Worm (Caenorhabditis elegans) whole organism, late embryonic: ENCODE results near the gene srx-76.

Source experiments
- ceh-2 ChIP-seq: sonication (generic microtip); optimal IDR thresholded peaks from 2 replicates; lab custom pipeline; 2016; ENCODE audit warnings: missing genotype, missing genetic modification characterization, missing compliant biosample characterization
- ceh-31 ChIP-seq: sonication (generic microtip); optimal IDR thresholded peaks from 2 replicates; lab custom pipeline; 2016; ENCODE audit warnings: missing genetic modification characterization, missing compliant biosample characterization
- hlh-6 ChIP-seq: sonication (generic microtip); optimal IDR thresholded peaks from 2 replicates; lab custom pipeline; 2016; ENCODE audit warnings: missing genotype, missing genetic modification characterization, missing compliant biosample characterization
- lin-11 ChIP-seq: fragments of 200-800 bp; sonication (Bioruptor generic); optimal IDR thresholded peaks from 2 replicates; lab custom pipeline; 2018; ENCODE audit warnings: mild to moderate bottlenecking, missing genetic modification characterization, missing compliant biosample characterization
- nhr-11 ChIP-seq: fragments of 150-350 bp; optimal IDR thresholded peaks from 2 replicates; lab custom pipeline; 2014; ENCODE audit warnings: missing biosample characterization, missing genetic modification characterization
- nhr-232 ChIP-seq: sonication (generic microtip); optimal IDR thresholded peaks from 2 replicates; lab custom pipeline; 2016; ENCODE audit warnings: missing genetic modification characterization, missing compliant biosample characterization
- pha-2 ChIP-seq: sonication (generic microtip); optimal IDR thresholded peaks from 2 replicates; lab custom pipeline; 2017; ENCODE audit warnings: mild to moderate bottlenecking, missing genetic modification characterization, missing compliant biosample characterization
- ref-2 ChIP-seq: sonication (generic microtip); optimal IDR thresholded peaks from 2 replicates; lab custom pipeline; 2016; ENCODE audit warnings: missing genetic modification characterization, missing compliant biosample characterization

ce11 chrV:11854905-11855304 is 36.7 kb upstream of the srx-76 start:
- no peak for TF ChIP-seq nhr-232
- no peak for TF ChIP-seq ceh-31 (tag; lab: Kevin White, UChicago)
- TF ChIP-seq ceh-2, result no peak
- no peak for TF ChIP-seq lin-11
- no peak for TF ChIP-seq hlh-6 (tag; lab: Kevin White, UChicago)
- no peak for TF ChIP-seq nhr-11
- no peak for TF ChIP-seq ref-2 (tag; lab: Kevin White, UChicago)
- no peak for TF ChIP-seq pha-2
